ENCODE assay signal across 1 worm cellular context in genomic region chrX:6867707-6868106, ce11.
TF ChIP-seq lines count a peak whose summit lies in the region.

No protein-coding gene starts in this region.

TF ChIP-seq in whole organism, L4 larva, 104 proteins besides CTCF, POLR2A, EP300 and RAD21 (continued from another document):
- TF ChIP-seq nhr-237 (tag; optimal IDR thresholded peaks at IDR 0.05; lab: Kevin White, UChicago) (no peak), nhr-76 (tag; optimal IDR thresholded peaks at IDR 0.05; lab: Kevin White, UChicago) (no peak), T26A8.4 (GFP tag; IDR thresholded peaks at IDR 0.05; lab: Robert Waterston, UW) (peak; percentile 85), pqm-1 (tag; optimal IDR thresholded peaks at IDR 0.05; lab: Kevin White, UChicago) (no peak), nhr-11 (tag; optimal IDR thresholded peaks at IDR 0.05; lab: Kevin White, UChicago) (no peak), daf-19 (GFP tag; conservative IDR thresholded peaks at IDR 0.05; lab: Robert Waterston, UW) (peak; percentile 89), egl-27 (tag; optimal IDR thresholded peaks at IDR 0.05; lab: Kevin White, UChicago) (no peak), hlh-11 (tag; optimal IDR thresholded peaks at IDR 0.05; lab: Kevin White, UChicago) (peak; percentile 68), ceh-44 (GFP tag; IDR thresholded peaks at IDR 0.05; lab: Robert Waterston, UW) (peak; percentile 70; the same call in 1 of the 2 replicates), Y48G9A.11 (GFP tag; IDR thresholded peaks at IDR 0.05; lab: Robert Waterston, UW) (peak; percentile 73), daf-8 (GFP tag; IDR thresholded peaks at IDR 0.05; lab: Robert Waterston, UW) (0 out of 2 replicates have a peak, but pooled peaks have one; percentile 33), F49E8.2 (tag; optimal IDR thresholded peaks at IDR 0.05; lab: Kevin White, UChicago; ENCODE audit: borderline replicate concordance) (peak; percentile 68), nhr-28 (tag; optimal IDR thresholded peaks at IDR 0.05; lab: Kevin White, UChicago) (peak; percentile 20), dve-1 (tag; optimal IDR thresholded peaks at IDR 0.05; lab: Kevin White, UChicago; ENCODE audit: insufficient read depth) (peak; percentile 72), spr-1 (tag; optimal IDR thresholded peaks at IDR 0.05; lab: Kevin White, UChicago) (peak; percentile 75), saeg-2 (GFP tag; IDR thresholded peaks at IDR 0.05; lab: Robert Waterston, UW) (peak; percentile 36; the same call in 1 of the 2 replicates), F44E2.7 (GFP tag; IDR thresholded peaks at IDR 0.05; lab: Robert Waterston, UW) (peak; percentile 81; the same call in 1 of the 2 replicates), mxl-3 (GFP tag; optimal IDR thresholded peaks at IDR 0.05; lab: Kevin White, UChicago) (peak; percentile 69), unc-39 (tag; optimal IDR thresholded peaks at IDR 0.05; lab: Kevin White, UChicago) (no peak), vab-7 (GFP tag; IDR thresholded peaks at IDR 0.05; lab: Robert Waterston, UW) (peak; percentile 92), lin-1 (GFP tag; IDR thresholded peaks at IDR 0.05; lab: Robert Waterston, UW) (peak; percentile 88), lim-7 (GFP tag; IDR thresholded peaks at IDR 0.05; lab: Robert Waterston, UW) (peak; percentile 92)
